Fruit fly (Drosophila melanogaster): Measurements from ENCODE around the gene Tango14.

Tango14 gene

DNA sequence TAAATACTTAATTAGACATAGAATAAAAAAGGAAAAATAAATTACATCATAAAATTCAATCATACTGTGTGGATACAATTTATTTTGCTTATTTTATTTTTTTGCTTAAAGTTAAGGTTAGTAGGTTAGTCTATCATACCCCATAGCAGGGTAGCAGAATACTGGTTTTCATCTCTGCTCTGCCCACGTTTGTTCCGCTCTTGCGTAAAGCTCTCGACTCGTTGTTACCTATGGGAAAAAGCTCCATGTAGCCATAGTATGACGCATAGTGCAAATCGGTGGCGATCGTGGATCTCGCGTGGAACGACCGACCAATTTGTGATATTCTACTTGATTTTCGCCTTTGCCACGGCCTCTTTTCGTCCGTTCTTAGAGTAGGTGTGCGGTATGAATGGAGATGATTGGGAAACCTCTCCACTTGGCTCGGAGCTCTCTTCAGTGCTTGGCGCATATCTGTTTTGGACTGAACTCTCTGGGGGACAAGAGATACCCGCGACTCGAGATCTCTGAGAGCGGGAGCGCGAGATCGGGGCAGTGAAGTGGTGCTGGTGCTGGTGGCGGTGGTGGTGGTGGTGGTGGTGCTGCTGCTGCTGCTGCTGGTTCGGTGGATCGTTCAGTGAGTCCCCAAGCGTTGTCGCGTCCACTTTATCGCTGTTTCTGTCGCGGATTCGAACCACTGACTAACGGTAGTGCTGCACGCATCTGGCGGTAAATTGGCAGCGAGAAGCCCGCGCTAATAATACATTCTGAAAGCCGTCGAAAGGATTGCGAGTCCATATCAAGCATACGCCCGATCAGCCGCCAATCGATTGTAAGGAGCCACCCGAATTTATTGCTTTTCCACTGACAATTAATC is 27.4 kb downstream of the Tango14 start, which contains the start of gene CG5001 (continued):
- TF ChIP-seq NC2β (GFP tag; optimal IDR thresholded peaks at IDR 0.05) = peak; percentile 60
- TF ChIP-seq br (optimal IDR thresholded peaks at IDR 0.05) = no peak
- TF ChIP-seq CG9817 (tag; optimal IDR thresholded peaks at IDR 0.05) = peak; percentile 79
- peak; percentile 63; the same call in 1 of the 3 replicates for TF ChIP-seq ken (GFP tag; IDR thresholded peaks at IDR 0.05)
- peak; percentile 93 for TF ChIP-seq CG12391 (tag; optimal IDR thresholded peaks at IDR 0.05)
- TF ChIP-seq knrl (GFP tag; IDR thresholded peaks at IDR 0.05; ENCODE audit: partially characterized antibody) = no peak
- peak; percentile 88 for TF ChIP-seq sob (GFP tag; IDR thresholded peaks at IDR 0.05)
- no peak for TF ChIP-seq Lpt (GFP tag; optimal IDR thresholded peaks at IDR 0.05)
- peak; percentile 64 for TF ChIP-seq CG9437 (GFP tag; optimal IDR thresholded peaks at IDR 0.05)
- TF ChIP-seq gt (GFP tag; IDR thresholded peaks at IDR 0.05) = peak; percentile 47; the same call in 1 of the 2 replicates
- TF ChIP-seq grn (GFP tag; optimal IDR thresholded peaks at IDR 0.05) = no peak
- peak; percentile 40 for TF ChIP-seq ftz-f1 (GFP tag; optimal IDR thresholded peaks at IDR 0.05)
- TF ChIP-seq D (optimal IDR thresholded peaks at IDR 0.05) = no peak
- TF ChIP-seq D (GFP tag; optimal IDR thresholded peaks at IDR 0.05) = no peak
- TF ChIP-seq CG14667 (GFP tag; IDR thresholded peaks at IDR 0.05) = peak; percentile 78
- no peak for TF ChIP-seq Hr39 (optimal IDR thresholded peaks at IDR 0.05)
- TF ChIP-seq tio (GFP tag; optimal IDR thresholded peaks at IDR 0.05) = no peak
- peak; percentile 79 for TF ChIP-seq Hsf (GFP tag; optimal IDR thresholded peaks at IDR 0.05)
- peak; percentile 59 for TF ChIP-seq Camta (GFP tag; optimal IDR thresholded peaks at IDR 0.05)
- TF ChIP-seq CG4282 (GFP tag; optimal IDR thresholded peaks at IDR 0.05) = no peak
- no peak for TF ChIP-seq CG17912 (GFP tag; optimal IDR thresholded peaks at IDR 0.05)
- peak; percentile 48 for TF ChIP-seq twi (tag; optimal IDR thresholded peaks at IDR 0.05)
- peak; percentile 58 for TF ChIP-seq zfh2 (GFP tag; optimal IDR thresholded peaks at IDR 0.05)
- TF ChIP-seq gce (GFP tag; IDR thresholded peaks at IDR 0.05) = peak; percentile 89
- TF ChIP-seq CG10959 (GFP tag; IDR thresholded peaks at IDR 0.05) = 0 out of 2 replicates have a peak, but pooled peaks have one; percentile 39
- TF ChIP-seq Ets65A (GFP tag) = peak; percentile 8
- no peak for TF ChIP-seq CG7745 (tag; optimal IDR thresholded peaks at IDR 0.05)
- peak; percentile 32; the same call in 1 of the 2 replicates for TF ChIP-seq sna (GFP tag; IDR thresholded peaks at IDR 0.05; ENCODE audit: partially characterized antibody)
- TF ChIP-seq Nf-YB (GFP tag; optimal IDR thresholded peaks at IDR 0.05) = peak; percentile 60
- TF ChIP-seq CG8388 (GFP tag; optimal IDR thresholded peaks at IDR 0.05) = peak; percentile 87
- TF ChIP-seq E2f2 (GFP tag; IDR thresholded peaks at IDR 0.05) = peak; percentile 61
- peak; percentile 76 for TF ChIP-seq B-H1 (GFP tag; IDR thresholded peaks at IDR 0.05)
- no peak for TF ChIP-seq tup (GFP tag; optimal IDR thresholded peaks at IDR 0.05)
- TF ChIP-seq Hr78 (GFP tag; optimal IDR thresholded peaks at IDR 0.05) = peak in 1 of 2 experiments; percentile 61
- TF ChIP-seq Bteb2 (GFP tag; optimal IDR thresholded peaks at IDR 0.05) = peak; percentile 50
- peak; percentile 25 for TF ChIP-seq schlank (tag; optimal IDR thresholded peaks at IDR 0.05)
- TF ChIP-seq dati (GFP tag; IDR thresholded peaks at IDR 0.05) = no peak
- TF ChIP-seq Dek (tag; optimal IDR thresholded peaks at IDR 0.05) = peak; percentile 86
- no peak for TF ChIP-seq pita (GFP tag; optimal IDR thresholded peaks at IDR 0.05)
- TF ChIP-seq amos (GFP tag; IDR thresholded peaks at IDR 0.05; ENCODE audit: partially characterized antibody) = peak; percentile 40; the same call in 1 of the 2 replicates
- peak; percentile 75 for TF ChIP-seq ems (GFP tag; optimal IDR thresholded peaks at IDR 0.05)
- TF ChIP-seq CG1792 (GFP tag; optimal IDR thresholded peaks at IDR 0.05) = peak; percentile 53
- peak in 1 of 2 experiments; percentile 30 for TF ChIP-seq crp (GFP tag; optimal IDR thresholded peaks at IDR 0.05)
- TF ChIP-seq cad (GFP tag; optimal IDR thresholded peaks at IDR 0.05) = no peak
- TF ChIP-seq Max (GFP tag; optimal IDR thresholded peaks at IDR 0.05) = peak; percentile 70
- TF ChIP-seq CG10321 (GFP tag; IDR thresholded peaks at IDR 0.05) = 0 out of 2 replicates have a peak, but pooled peaks have one; percentile 46
- TF ChIP-seq sqz (GFP tag; optimal IDR thresholded peaks at IDR 0.05) = no peak
- peak; percentile 34 for TF ChIP-seq CG8290 (GFP tag; optimal IDR thresholded peaks at IDR 0.05)
- TF ChIP-seq CG8290 (tag; optimal IDR thresholded peaks at IDR 0.05) = peak in 1 of 2 experiments; percentile 91
- TF ChIP-seq pros (GFP tag; optimal IDR thresholded peaks at IDR 0.05) = no peak
